Worm (Caenorhabditis elegans): Measurements from ENCODE around the gene B0546.5.

Gene B0546.5

DNA sequence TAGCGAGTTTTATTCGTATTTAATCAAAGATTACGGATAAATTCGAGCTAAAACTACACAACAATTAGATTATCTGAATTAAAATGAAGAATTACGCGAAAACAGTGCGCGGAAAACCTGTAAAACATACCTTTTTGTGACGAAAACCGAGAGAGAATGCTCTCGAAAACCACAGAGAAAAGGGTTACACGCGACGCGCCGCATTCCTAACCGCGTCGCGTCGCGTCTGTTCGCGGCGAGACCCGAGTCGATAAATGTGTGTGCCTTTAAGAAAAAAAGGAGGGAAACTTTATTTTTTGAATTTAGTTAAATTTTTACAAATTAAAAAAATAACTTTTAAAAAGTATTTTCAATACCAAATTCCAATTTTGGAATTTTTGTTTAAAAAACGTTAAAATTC, 51.2 kb downstream of the B0546.5 start, which contains the start of gene hrpa-1 (continued):
- peak; percentile 71 for TF ChIP-seq ceh-28 (tag; optimal IDR thresholded peaks at IDR 0.05)
- no peak for TF ChIP-seq egl-27 (tag; optimal IDR thresholded peaks at IDR 0.05)
- no peak for TF ChIP-seq nhr-11 (tag; optimal IDR thresholded peaks at IDR 0.05)
- TF ChIP-seq elt-3 (tag; optimal IDR thresholded peaks at IDR 0.05): no peak
- TF ChIP-seq fkh-10 (GFP tag; optimal IDR thresholded peaks at IDR 0.05): peak; percentile 58
- TF ChIP-seq tbx-2 (tag; optimal IDR thresholded peaks at IDR 0.05): peak; percentile 5
- TF ChIP-seq nhr-76 (tag; optimal IDR thresholded peaks at IDR 0.05): no peak
- peak; percentile 91 for TF ChIP-seq pha-4 (tag; optimal IDR thresholded peaks at IDR 0.05)
- peak; percentile 66 for TF ChIP-seq nhr-25 (tag; optimal IDR thresholded peaks at IDR 0.05)
- no peak for TF ChIP-seq nhr-77 (tag; optimal IDR thresholded peaks at IDR 0.05)
- TF ChIP-seq nhr-67 (tag; optimal IDR thresholded peaks at IDR 0.05): no peak
- no peak for TF ChIP-seq mdl-1 (tag; optimal IDR thresholded peaks at IDR 0.05)
- no peak for TF ChIP-seq zag-1 (tag; optimal IDR thresholded peaks at IDR 0.05)
- no peak for TF ChIP-seq unc-62 (GFP tag; optimal IDR thresholded peaks at IDR 0.05)
- no peak for TF ChIP-seq nhr-43 (tag; optimal IDR thresholded peaks at IDR 0.05; ENCODE audit: poor library complexity, severe bottlenecking)
- TF ChIP-seq daf-12 (tag; optimal IDR thresholded peaks at IDR 0.05): no peak
- TF ChIP-seq eor-1 (tag; optimal IDR thresholded peaks at IDR 0.05): no peak
- peak; percentile 30 for TF ChIP-seq elt-1 (tag; optimal IDR thresholded peaks at IDR 0.05)
- TF ChIP-seq nhr-12 (tag; optimal IDR thresholded peaks at IDR 0.05): no peak
- TF ChIP-seq fos-1 (tag; optimal IDR thresholded peaks at IDR 0.05): no peak
- peak; percentile 73 for TF ChIP-seq ama-1 (optimal IDR thresholded peaks at IDR 0.05)
- TF ChIP-seq ZK546.5 (tag; optimal IDR thresholded peaks at IDR 0.05): no peak
- no peak for TF ChIP-seq unc-39 (tag; optimal IDR thresholded peaks at IDR 0.05)

DNA sequence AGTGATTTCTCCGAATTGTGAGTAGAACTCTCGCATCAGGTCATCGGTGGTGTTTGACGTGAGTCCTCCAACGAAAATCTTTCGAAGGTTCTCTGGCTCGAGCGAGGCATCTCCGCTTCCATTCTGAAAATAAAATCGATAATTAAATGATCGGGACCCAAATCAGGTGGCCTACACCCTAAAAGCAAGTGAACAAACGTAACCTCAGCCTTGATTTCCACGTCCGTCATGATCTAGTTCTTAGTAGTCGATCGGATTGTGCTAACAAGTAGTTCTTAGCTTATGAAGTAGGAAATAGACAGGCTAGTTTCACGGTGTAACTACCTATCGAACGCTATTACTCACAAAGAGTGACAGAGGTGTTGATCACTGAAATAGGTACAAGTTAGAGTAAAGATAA, 51.7 kb downstream of the B0546.5 start:
- TF ChIP-seq ztf-11 (tag; optimal IDR thresholded peaks at IDR 0.05) (no peak), ceh-9 (tag; optimal IDR thresholded peaks at IDR 0.05) (no peak), nhr-28 (tag; optimal IDR thresholded peaks at IDR 0.05) (no peak), lin-39 (tag; optimal IDR thresholded peaks at IDR 0.05) (no peak), sea-2 (GFP tag; optimal IDR thresholded peaks at IDR 0.05) (no peak), nhr-12 (tag; optimal IDR thresholded peaks at IDR 0.05) (no peak), snpc-4 (tag; optimal IDR thresholded peaks at IDR 0.05) (no peak), nhr-77 (tag; optimal IDR thresholded peaks at IDR 0.05) (no peak), ztf-4 (tag; optimal IDR thresholded peaks at IDR 0.05) (no peak), ceh-16 (tag; optimal IDR thresholded peaks at IDR 0.05) (no peak), R02D3.7 (tag; optimal IDR thresholded peaks at IDR 0.05) (no peak), egl-5 (tag; optimal IDR thresholded peaks at IDR 0.05) (no peak), unc-62 (GFP tag; optimal IDR thresholded peaks at IDR 0.05) (no peak), nhr-76 (tag; optimal IDR thresholded peaks at IDR 0.05) (no peak), nhr-11 (tag; optimal IDR thresholded peaks at IDR 0.05) (no peak), lin-15B (tag; optimal IDR thresholded peaks at IDR 0.05) (no peak)

All from whole organism, L3 larva.